Worm (Caenorhabditis elegans) whole organism, late embryonic: ENCODE results near the gene grl-26.

Experiments used
- C08G9.2 ChIP-seq: sonication (generic microtip); optimal IDR thresholded peaks from 2 replicates; lab custom pipeline; 2016; ENCODE audit warnings: mild to moderate bottlenecking, missing genetic modification characterization, moderate library complexity, missing compliant biosample characterization
- C38D4.7 ChIP-seq: fragments of 200-800 bp; sonication (Bioruptor generic); optimal IDR thresholded peaks from 2 replicates; lab custom pipeline; 2018; ENCODE audit warnings: mild to moderate bottlenecking, missing genetic modification characterization, moderate library complexity, missing compliant biosample characterization
- K02D7.2 ChIP-seq: sonication (generic microtip); optimal IDR thresholded peaks from 2 replicates; lab custom pipeline; 2017; ENCODE audit warnings: mild to moderate bottlenecking, missing genetic modification characterization, missing compliant biosample characterization
- ahr-1 ChIP-seq: sonication (generic microtip); optimal IDR thresholded peaks from 2 replicates; lab custom pipeline; 2016; ENCODE audit warnings: missing genetic modification characterization, missing compliant biosample characterization
- ama-1 ChIP-seq: fragments of 150-350 bp; optimal IDR thresholded peaks from 2 replicates; lab custom pipeline; 2014
- ceh-18 ChIP-seq: sonication (generic microtip); optimal IDR thresholded peaks from 2 replicates; lab custom pipeline; 2016; ENCODE audit warnings: missing genetic modification characterization, missing compliant biosample characterization
- ceh-19 ChIP-seq: fragments of 200-800 bp; sonication (Bioruptor generic); optimal IDR thresholded peaks from 2 replicates; lab custom pipeline; 2018; ENCODE audit warnings: mild to moderate bottlenecking, missing genetic modification characterization, missing compliant biosample characterization
- ceh-2 ChIP-seq: sonication (generic microtip); optimal IDR thresholded peaks from 2 replicates; lab custom pipeline; 2016; ENCODE audit warnings: missing genotype, missing genetic modification characterization, missing compliant biosample characterization
- ceh-45 ChIP-seq: fragments of 200-800 bp; sonication (Bioruptor generic); IDR thresholded peaks from 2 replicates; pipeline ENCODE4 v1.3.6; 2022; ENCODE audit warnings: missing genetic modification reagents, missing genetic modification characterization, missing compliant biosample characterization
- ceh-6 ChIP-seq: fragments of 200-800 bp; sonication (Bioruptor generic); optimal IDR thresholded peaks from 2 replicates; lab custom pipeline; 2018; ENCODE audit warnings: mild to moderate bottlenecking, missing genetic modification characterization, missing compliant biosample characterization
- ceh-9 ChIP-seq: sonication (generic microtip); optimal IDR thresholded peaks from 2 replicates; lab custom pipeline; 2016; ENCODE audit warnings: mild to moderate bottlenecking, missing genetic modification characterization, inconsistent platforms, missing compliant biosample characterization
- che-1 ChIP-seq: sonication (generic microtip); optimal IDR thresholded peaks from 2 replicates; lab custom pipeline; 2016; ENCODE audit warnings: mild to moderate bottlenecking, missing genetic modification characterization, missing compliant biosample characterization
- dmd-4 ChIP-seq: sonication (generic microtip); optimal IDR thresholded peaks from 2 replicates; lab custom pipeline; 2016; ENCODE audit warnings: borderline replicate concordance, missing genetic modification characterization, missing compliant biosample characterization
- dve-1 ChIP-seq: sonication (generic microtip); optimal IDR thresholded peaks from 2 replicates; lab custom pipeline; 2017; ENCODE audit warnings: antibody characterized with exemption, mild to moderate bottlenecking, missing genetic modification characterization, missing compliant biosample characterization
- elt-4 ChIP-seq: sonication (generic microtip); optimal IDR thresholded peaks from 2 replicates; lab custom pipeline; 2016; ENCODE audit warnings: missing genetic modification characterization, missing compliant biosample characterization
- fkh-10 ChIP-seq: fragments of 150-350 bp; optimal IDR thresholded peaks from 2 replicates; lab custom pipeline; 2014; ENCODE audit warnings: missing biosample characterization, missing genetic modification reagents, missing genetic modification characterization
- fkh-6 ChIP-seq: sonication (generic microtip); optimal IDR thresholded peaks from 2 replicates; lab custom pipeline; 2016; ENCODE audit warnings: missing genetic modification characterization, missing compliant biosample characterization
- hlh-13 ChIP-seq: fragments of 200-800 bp; sonication (Bioruptor generic); optimal IDR thresholded peaks from 2 replicates; lab custom pipeline; 2018; ENCODE audit warnings: mild to moderate bottlenecking, missing genetic modification characterization, missing compliant biosample characterization
- hlh-30 ChIP-seq: sonication (generic microtip); optimal IDR thresholded peaks from 2 replicates; lab custom pipeline; 2017; ENCODE audit warnings: antibody characterized with exemption, missing genetic modification characterization, missing compliant biosample characterization; ENCODE audit not compliant: insufficient read depth
- hlh-6 ChIP-seq: sonication (generic microtip); optimal IDR thresholded peaks from 2 replicates; lab custom pipeline; 2016; ENCODE audit warnings: missing genotype, missing genetic modification characterization, missing compliant biosample characterization
- madf-2 ChIP-seq: sonication (generic microtip); optimal IDR thresholded peaks from 2 replicates; lab custom pipeline; 2017; ENCODE audit warnings: missing genetic modification characterization, missing compliant biosample characterization
- nhr-11 ChIP-seq: fragments of 150-350 bp; optimal IDR thresholded peaks from 2 replicates; lab custom pipeline; 2014; ENCODE audit warnings: missing biosample characterization, missing genetic modification characterization
- pag-3 ChIP-seq: sonication (generic microtip); optimal IDR thresholded peaks from 2 replicates; lab custom pipeline; 2016; ENCODE audit warnings: missing compliant biosample characterization, missing genetic modification characterization, borderline replicate concordance
- pha-2 ChIP-seq: sonication (generic microtip); optimal IDR thresholded peaks from 2 replicates; lab custom pipeline; 2017; ENCODE audit warnings: mild to moderate bottlenecking, missing genetic modification characterization, missing compliant biosample characterization
- pros-1 ChIP-seq: fragments of 150-350 bp; optimal IDR thresholded peaks from 2 replicates; lab custom pipeline; 2014; ENCODE audit warnings: missing biosample characterization, missing genetic modification reagents, missing genetic modification characterization
- ref-2 ChIP-seq: sonication (generic microtip); optimal IDR thresholded peaks from 2 replicates; lab custom pipeline; 2016; ENCODE audit warnings: missing genetic modification characterization, missing compliant biosample characterization
- rnt-1 ChIP-seq: sonication (generic microtip); optimal IDR thresholded peaks from 2 replicates; lab custom pipeline; 2016; ENCODE audit warnings: missing genetic modification characterization, missing compliant biosample characterization
- sdc-2 ChIP-seq: sonication (generic microtip); optimal IDR thresholded peaks from 2 replicates; lab custom pipeline; 2016; ENCODE audit warnings: missing genotype, missing genetic modification characterization, missing compliant biosample characterization
- sox-2 ChIP-seq: fragments of 200-800 bp; sonication (Bioruptor generic); IDR thresholded peaks from 2 replicates; pipeline ENCODE4 v1.3.6; 2022; ENCODE audit warnings: missing genetic modification reagents, missing genetic modification characterization, missing compliant biosample characterization
- tbx-2 ChIP-seq: sonication (generic microtip); optimal IDR thresholded peaks from 2 replicates; lab custom pipeline; 2016; ENCODE audit warnings: missing genetic modification characterization, missing compliant biosample characterization
- ttx-3 ChIP-seq: sonication (generic microtip); optimal IDR thresholded peaks from 2 replicates; lab custom pipeline; 2016; ENCODE audit warnings: missing genetic modification reagents, missing genetic modification characterization, missing compliant biosample characterization
- unc-42 ChIP-seq: sonication (generic microtip); optimal IDR thresholded peaks from 2 replicates; lab custom pipeline; 2016; ENCODE audit warnings: missing genotype, missing genetic modification characterization, missing compliant biosample characterization
- unc-55 ChIP-seq: sonication (generic microtip); optimal IDR thresholded peaks from 2 replicates; lab custom pipeline; 2017; ENCODE audit warnings: missing biosample characterization, missing genetic modification reagents, missing genetic modification characterization
- zip-5 ChIP-seq: sonication (generic microtip); optimal IDR thresholded peaks from 2 replicates; lab custom pipeline; 2016; ENCODE audit warnings: missing genetic modification characterization, missing compliant biosample characterization

grl-26 gene

ce11 chrIV:314475-314874, 8.1 kb downstream of the grl-26 start:
- TF ChIP-seq K02D7.2: no peak
- peak; percentile 57 for TF ChIP-seq unc-55
- TF ChIP-seq, all 69 proteins: peak for 1

ce11 chrIV:313615-314014, 9.0 kb downstream of the grl-26 start, which contains the start of gene snai-1:
Gene snai-1 (minus strand): TSS chrIV:313715.
- no peak for TF ChIP-seq pros-1 (tag; lab: Kevin White, UChicago)
- no peak for TF ChIP-seq ahr-1 (tag; lab: Kevin White, UChicago)
- TF ChIP-seq ama-1 (lab: Kevin White, UChicago): no peak
- no peak for TF ChIP-seq ceh-2
- TF ChIP-seq fkh-10 (GFP tag; lab: Kevin White, UChicago): no peak
- no peak for TF ChIP-seq nhr-11 (tag; lab: Kevin White, UChicago)
- TF ChIP-seq ceh-9: no peak
- no peak for TF ChIP-seq C08G9.2 (tag; lab: Kevin White, UChicago)
- TF ChIP-seq sox-2: no peak
- TF ChIP-seq che-1: no peak
- no peak for TF ChIP-seq ttx-3 (tag; lab: Kevin White, UChicago)
- no peak for TF ChIP-seq zip-5 (tag; lab: Kevin White, UChicago)
- no peak for TF ChIP-seq elt-4 (tag; lab: Kevin White, UChicago)
- TF ChIP-seq pha-2: no peak
- TF ChIP-seq unc-42: no peak
- no peak for TF ChIP-seq ceh-19 (GFP tag; lab: Kevin White, UChicago)
- TF ChIP-seq hlh-6 (tag; lab: Kevin White, UChicago): no peak
- TF ChIP-seq, all 69 proteins: peak for 0

- no peak for TF ChIP-seq ceh-19 (GFP tag; lab: Kevin White, UChicago)
- no peak for TF ChIP-seq hlh-30 (tag; lab: Kevin White, UChicago)
- TF ChIP-seq ceh-6 (GFP tag; lab: Kevin White, UChicago): no peak
- TF ChIP-seq tbx-2 (tag; lab: Kevin White, UChicago): no peak
These were observed 13.1 kb downstream of the grl-26 start for ce11 chrIV:309526-309925.

- no peak for TF ChIP-seq rnt-1
- TF ChIP-seq unc-42: no peak
- TF ChIP-seq hlh-13 (GFP tag; lab: Kevin White, UChicago): no peak
- no peak for TF ChIP-seq ref-2 (tag; lab: Kevin White, UChicago)
- TF ChIP-seq madf-2 (tag; lab: Kevin White, UChicago): no peak
- TF ChIP-seq C38D4.7: no peak
- TF ChIP-seq dmd-4 (tag; lab: Kevin White, UChicago): no peak
- no peak for TF ChIP-seq pag-3 (tag; lab: Kevin White, UChicago)
- TF ChIP-seq ama-1 (lab: Kevin White, UChicago): no peak
- TF ChIP-seq ceh-45 (GFP tag; lab: Robert Waterston, UW): no peak
- no peak for TF ChIP-seq fkh-6
- TF ChIP-seq, all 69 proteins: peak for 0
These were observed 15.4 kb downstream of the grl-26 start, which contains the start of gene swt-1 for ce11 chrIV:307205-307604. Gene swt-1 (plus strand): TSS chrIV:307505.

- no peak for TF ChIP-seq hlh-6 (tag; lab: Kevin White, UChicago)
- TF ChIP-seq dve-1: no peak
- no peak for TF ChIP-seq pha-2
- TF ChIP-seq, all 69 proteins: peak for 0
These were observed 16.0 kb downstream of the grl-26 start for ce11 chrIV:306572-306971.

ce11 chrIV:305101-305500, 17.5 kb downstream of the grl-26 start:
- TF ChIP-seq ceh-18 (tag; lab: Kevin White, UChicago) (no peak), sdc-2 (tag; lab: Kevin White, UChicago) (no peak), unc-55 (no peak)
